Fruit fly (Drosophila melanogaster) whole organism, embryonic: Measurements from ENCODE around the gene Cwc25.

Experiments used
- Ada2b ChIP-seq: fragments of 200-800 bp; sonication (Bioruptor generic); IDR thresholded peaks from 2 replicates; pipeline ENCODE4 v1.3.6; 2022; ENCODE audit warnings: missing biosample characterization, missing genetic modification characterization
- CG10543 ChIP-seq: fragments of 200-800 bp; sonication (Bioruptor generic); optimal IDR thresholded peaks from 3 replicates; lab custom pipeline; 2017; ENCODE audit warnings: missing biosample characterization, mild to moderate bottlenecking, missing genetic modification characterization, moderate library complexity
- CG11456 ChIP-seq: fragments of 200-800 bp; sonication (Bioruptor generic); IDR thresholded peaks from 3 replicates; pipeline ENCODE4 v1.3.6; 2022; ENCODE audit warnings: missing biosample characterization, missing genetic modification characterization
- CG11504 ChIP-seq: fragments of 200-800 bp; sonication (Bioruptor generic); optimal IDR thresholded peaks from 3 replicates; lab custom pipeline; 2019; ENCODE audit warnings: missing biosample characterization, mild to moderate bottlenecking, missing genetic modification characterization, moderate library complexity
- CG15269 ChIP-seq: fragments of 200-800 bp; sonication (Bioruptor generic); optimal IDR thresholded peaks from 2 replicates; lab custom pipeline; 2018; ENCODE audit warnings: missing biosample characterization, mild to moderate bottlenecking, missing genetic modification characterization, moderate library complexity
- CG15514 ChIP-seq: fragments of 200-800 bp; sonication (Bioruptor generic); optimal IDR thresholded peaks from 3 replicates; lab custom pipeline; 2017; ENCODE audit warnings: missing biosample characterization, missing genetic modification characterization, mild to moderate bottlenecking, moderate library complexity, missing genetic modification reagents
- CG1603 ChIP-seq: fragments of 200-800 bp; sonication (Bioruptor generic); optimal IDR thresholded peaks from 2 replicates; lab custom pipeline; 2019; ENCODE audit warnings: missing biosample characterization, mild to moderate bottlenecking, missing genetic modification characterization, moderate library complexity
- CG16813 ChIP-seq: fragments of 200-800 bp; sonication (Bioruptor generic); IDR thresholded peaks from 3 replicates; pipeline ENCODE4 v1.3.6; 2022; ENCODE audit warnings: missing biosample characterization, missing genetic modification characterization; ENCODE audit not compliant: partially characterized antibody
- CG17385 ChIP-seq: fragments of 200-800 bp; sonication (Bioruptor generic); optimal IDR thresholded peaks from 3 replicates; lab custom pipeline; 2018; ENCODE audit warnings: missing biosample characterization, mild to moderate bottlenecking, missing genetic modification characterization
- CG17912 ChIP-seq: fragments of 200-800 bp; sonication (Bioruptor generic); optimal IDR thresholded peaks from 2 replicates; lab custom pipeline; 2018; ENCODE audit warnings: missing biosample characterization, mild to moderate bottlenecking, missing genetic modification characterization
- CG18599 ChIP-seq: fragments of 200-800 bp; sonication (Bioruptor generic); optimal IDR thresholded peaks from 3 replicates; lab custom pipeline; 2017; ENCODE audit warnings: missing biosample characterization, missing genetic modification characterization, mild to moderate bottlenecking, moderate library complexity, missing genetic modification reagents
- CG32532 ChIP-seq: fragments of 200-800 bp; sonication (Bioruptor generic); IDR thresholded peaks from 2 replicates; pipeline ENCODE4 v1.3.6; 2022; ENCODE audit warnings: missing biosample characterization, missing genetic modification characterization
- CG32772 ChIP-seq: fragments of 200-800 bp; sonication (Bioruptor generic); IDR thresholded peaks from 2 replicates; pipeline ENCODE4 v1.3.6; 2022; ENCODE audit warnings: missing biosample characterization, missing genetic modification characterization
- CG3281 ChIP-seq: fragments of 200-800 bp; sonication (Bioruptor generic); optimal IDR thresholded peaks from 3 replicates; lab custom pipeline; 2017; ENCODE audit warnings: missing biosample characterization, mild to moderate bottlenecking, missing genetic modification characterization
- CG43689 ChIP-seq: fragments of 200-800 bp; sonication (Bioruptor generic); IDR thresholded peaks from 2 replicates; pipeline ENCODE4 v1.3.6; 2022; ENCODE audit warnings: missing biosample characterization, missing genetic modification characterization
- CG8089 ChIP-seq: fragments of 200-800 bp; sonication (Bioruptor generic); optimal IDR thresholded peaks from 3 replicates; lab custom pipeline; 2016; ENCODE audit warnings: missing biosample characterization, missing genetic modification characterization
- CG8944 ChIP-seq: fragments of 200-800 bp; sonication (Bioruptor generic); optimal IDR thresholded peaks from 3 replicates; lab custom pipeline; 2016; ENCODE audit warnings: missing biosample characterization, missing genetic modification characterization
- CG9609 ChIP-seq: fragments of 200-800 bp; sonication (Bioruptor generic); optimal IDR thresholded peaks from 3 replicates; lab custom pipeline; 2016; ENCODE audit warnings: missing biosample characterization, missing genetic modification characterization
- CG9817 ChIP-seq: fragments of 200-800 bp; sonication (Bioruptor generic); optimal IDR thresholded peaks from 2 replicates; lab custom pipeline; 2018; ENCODE audit warnings: missing biosample characterization, mild to moderate bottlenecking, missing genetic modification characterization, moderate library complexity
- CG9932 ChIP-seq: fragments of 200-800 bp; sonication (Bioruptor generic); IDR thresholded peaks from 2 replicates; pipeline ENCODE4 v1.3.6; 2022; ENCODE audit warnings: missing biosample characterization, missing genetic modification characterization
- CoRest ChIP-seq: fragments of 200-800 bp; sonication (Bioruptor generic); optimal IDR thresholded peaks from 3 replicates; lab custom pipeline; 2018; ENCODE audit warnings: missing biosample characterization, mild to moderate bottlenecking, missing genetic modification characterization, moderate library complexity
- Dip3 ChIP-seq: fragments of 200-800 bp; sonication (Bioruptor generic); optimal IDR thresholded peaks from 3 replicates; lab custom pipeline; 2016; ENCODE audit warnings: missing biosample characterization, missing genetic modification characterization
- Gug ChIP-seq: fragments of 200-800 bp; sonication (Bioruptor generic); IDR thresholded peaks from 4 replicates; pipeline ENCODE4 v1.3.6; 2022; ENCODE audit warnings: missing biosample characterization, missing genetic modification characterization
- HLH3B ChIP-seq: fragments of 200-800 bp; sonication (Bioruptor generic); IDR thresholded peaks from 2 replicates; pipeline ENCODE4 v1.3.6; 2022; ENCODE audit warnings: missing biosample characterization, missing genetic modification characterization
- HLH54F ChIP-seq: fragments of 200-800 bp; sonication (Bioruptor generic); optimal IDR thresholded peaks from 3 replicates; lab custom pipeline; 2016; ENCODE audit warnings: missing biosample characterization, missing genetic modification characterization
- Hand ChIP-seq: fragments of 200-800 bp; sonication (Bioruptor generic); optimal IDR thresholded peaks from 2 replicates; lab custom pipeline; 2017; ENCODE audit warnings: mild to moderate bottlenecking, missing biosample characterization, missing genetic modification reagents, missing genetic modification characterization
- Hr51 ChIP-seq, 2 experiments: fragments of 200-800 bp; sonication (Bioruptor generic); optimal IDR thresholded peaks; 2 replicates in 1 of 2; 3 replicates in 1 of 2; lab custom pipeline; 2016 to 2018; ENCODE audit warnings: missing biosample characterization in 2 of 2, missing genetic modification characterization in 2 of 2, mild to moderate bottlenecking in 1 of 2, moderate library complexity in 1 of 2
- Mrtf ChIP-seq: fragments of 200-800 bp; sonication (Bioruptor generic); IDR thresholded peaks from 3 replicates; pipeline ENCODE4 v1.3.6; 2022; ENCODE audit warnings: missing biosample characterization, missing genetic modification characterization
- NfI ChIP-seq: fragments of 200-800 bp; sonication (Bioruptor generic); optimal IDR thresholded peaks from 3 replicates; lab custom pipeline; 2018; ENCODE audit warnings: missing biosample characterization, mild to moderate bottlenecking, missing genetic modification characterization, moderate library complexity
- Oli ChIP-seq: fragments of 200-800 bp; sonication (Bioruptor generic); optimal IDR thresholded peaks from 2 replicates; lab custom pipeline; 2018; ENCODE audit warnings: missing biosample characterization, mild to moderate bottlenecking, missing genetic modification characterization, moderate library complexity
- Ptx1 ChIP-seq: fragments of 200-800 bp; sonication (Bioruptor generic); IDR thresholded peaks from 2 replicates; pipeline ENCODE4 v1.3.6; 2022; ENCODE audit warnings: missing biosample characterization, missing genetic modification characterization
- Rfx ChIP-seq: fragments of 200-800 bp; sonication (Bioruptor generic); IDR thresholded peaks from 2 replicates; pipeline ENCODE4 v1.3.6; 2022; ENCODE audit warnings: missing biosample characterization, missing genetic modification characterization
- Side ChIP-seq: fragments of 200-800 bp; sonication (Bioruptor generic); optimal IDR thresholded peaks from 2 replicates; lab custom pipeline; 2016; ENCODE audit warnings: missing biosample characterization, missing genetic modification characterization
- Usf ChIP-seq: fragments of 200-800 bp; sonication (Bioruptor generic); optimal IDR thresholded peaks from 2 replicates; lab custom pipeline; 2017; ENCODE audit warnings: missing genotype, missing biosample characterization, missing genetic modification characterization
- abd-A ChIP-seq: fragments of 200-800 bp; sonication (Bioruptor generic); optimal IDR thresholded peaks from 3 replicates; lab custom pipeline; 2019; ENCODE audit warnings: missing biosample characterization, mild to moderate bottlenecking, missing genetic modification characterization, moderate library complexity
- ase ChIP-seq: fragments of 200-800 bp; sonication (Bioruptor generic); IDR thresholded peaks from 3 replicates; pipeline ENCODE4 v1.3.6; 2022; ENCODE audit warnings: missing biosample characterization, missing genetic modification characterization
- caup ChIP-seq: fragments of 200-800 bp; sonication (Bioruptor generic); optimal IDR thresholded peaks from 3 replicates; lab custom pipeline; 2017; ENCODE audit warnings: missing biosample characterization, mild to moderate bottlenecking, missing genetic modification characterization, moderate library complexity; ENCODE audit not compliant: severe bottlenecking
- cwo ChIP-seq: fragments of 200-800 bp; sonication (Bioruptor generic); optimal IDR thresholded peaks from 3 replicates; lab custom pipeline; 2017; ENCODE audit warnings: missing biosample characterization, missing genetic modification characterization, mild to moderate bottlenecking, moderate library complexity, missing genetic modification reagents
- gem ChIP-seq: fragments of 200-800 bp; sonication (Bioruptor generic); optimal IDR thresholded peaks from 2 replicates; lab custom pipeline; 2019; ENCODE audit warnings: missing biosample characterization, mild to moderate bottlenecking, missing genetic modification characterization, moderate library complexity
- lilli ChIP-seq: fragments of 200-800 bp; sonication (Bioruptor generic); optimal IDR thresholded peaks from 3 replicates; lab custom pipeline; 2016; ENCODE audit warnings: missing biosample characterization, missing genetic modification characterization
- lmd ChIP-seq: fragments of 200-800 bp; sonication (Bioruptor generic); IDR thresholded peaks from 2 replicates; pipeline ENCODE4 v1.3.6; 2022; ENCODE audit warnings: missing biosample characterization, missing genetic modification characterization
- nau ChIP-seq: fragments of 200-800 bp; sonication (Bioruptor generic); optimal IDR thresholded peaks from 3 replicates; lab custom pipeline; 2017; ENCODE audit warnings: missing biosample characterization, mild to moderate bottlenecking, missing genetic modification characterization, missing genetic modification reagents
- ranshi ChIP-seq: fragments of 200-800 bp; sonication (Bioruptor generic); IDR thresholded peaks from 2 replicates; pipeline ENCODE4 v1.3.6; 2022; ENCODE audit warnings: missing biosample characterization, missing genetic modification characterization
- schlank ChIP-seq: fragments of 200-800 bp; sonication (Bioruptor generic); optimal IDR thresholded peaks from 2 replicates; lab custom pipeline; 2018; ENCODE audit warnings: missing biosample characterization, mild to moderate bottlenecking, missing genetic modification characterization
- sisA ChIP-seq: fragments of 200-800 bp; sonication (Bioruptor generic); IDR thresholded peaks from 2 replicates; pipeline ENCODE4 v1.3.6; 2022; ENCODE audit warnings: missing biosample characterization, missing genetic modification characterization
- slbo ChIP-seq: fragments of 200-800 bp; sonication (Bioruptor generic); IDR thresholded peaks from 2 replicates; pipeline ENCODE4 v1.3.6; 2022; ENCODE audit warnings: missing biosample characterization, missing genetic modification characterization
- ssp ChIP-seq: fragments of 200-800 bp; sonication (Bioruptor generic); IDR thresholded peaks from 2 replicates; pipeline ENCODE4 v1.3.6; 2022; ENCODE audit warnings: missing biosample characterization, missing genetic modification characterization
- yki ChIP-seq: fragments of >200 bp; optimal IDR thresholded peaks from 3 replicates; lab custom pipeline; 2018
- zfh1 ChIP-seq: fragments of 200-800 bp; sonication (Bioruptor generic); IDR thresholded peaks from 3 replicates; pipeline ENCODE4 v1.3.6; 2022; ENCODE audit warnings: missing biosample characterization, missing genetic modification characterization

Gene Cwc25

dm6 chr2L:2720368-2720767, 24.5 kb upstream of the Cwc25 start (continued):
- no peak for TF ChIP-seq CG43689 (GFP tag; lab: Robert Waterston, UW)
- TF ChIP-seq Side (GFP tag; lab: Kevin White, UChicago): peak; percentile 7
- TF ChIP-seq CG17385 (GFP tag; lab: Kevin White, UChicago): peak; percentile 14
- peak; percentile 27 for TF ChIP-seq CG9817 (tag; lab: Kevin White, UChicago)
- peak; percentile 8 for TF ChIP-seq CG9609 (GFP tag; lab: Kevin White, UChicago)
- TF ChIP-seq Rfx (GFP tag; lab: Robert Waterston, UW): peak; percentile 40; the same call in 1 of the 2 replicates
- 0 out of 3 replicates have a peak, but pooled peaks have one; percentile 38 for TF ChIP-seq ase (GFP tag; lab: Robert Waterston, UW)
- peak; percentile 39; the same call in 1 of the 2 replicates for TF ChIP-seq sisA (GFP tag; lab: Robert Waterston, UW)
- no peak for TF ChIP-seq CG10543 (GFP tag; lab: Kevin White, UChicago)
- TF ChIP-seq lmd (GFP tag; lab: Robert Waterston, UW): peak; percentile 27; the same call in 1 of the 2 replicates
- TF ChIP-seq slbo: peak; percentile 28; the same call in 1 of the 2 replicates
- TF ChIP-seq CG8944: peak; percentile 14
- TF ChIP-seq CG16813 (GFP tag; lab: Robert Waterston, UW): no peak
- peak; percentile 42 for TF ChIP-seq CG15269 (tag; lab: Kevin White, UChicago)
- TF ChIP-seq Dip3 (GFP tag; lab: Kevin White, UChicago): peak; percentile 18
- peak; percentile 10 for TF ChIP-seq cwo (GFP tag; lab: Kevin White, UChicago)
- TF ChIP-seq Hand (GFP tag; lab: Kevin White, UChicago): no peak
- no peak for TF ChIP-seq nau (GFP tag; lab: Kevin White, UChicago)
- no peak for TF ChIP-seq yki (lab: Kevin White, UChicago)
- 0 out of 4 replicates have a peak, but pooled peaks have one; percentile 5 for TF ChIP-seq Gug (GFP tag; lab: Robert Waterston, UW)
- peak; percentile 10 for TF ChIP-seq caup (GFP tag; lab: Kevin White, UChicago)
- peak; percentile 38; the same call in 1 of the 2 replicates for TF ChIP-seq ranshi (GFP tag; lab: Robert Waterston, UW)
- no peak for TF ChIP-seq CG17912 (GFP tag; lab: Kevin White, UChicago)
- TF ChIP-seq CG8089: no peak
- peak; percentile 43; the same call in 1 of the 3 replicates for TF ChIP-seq CG11456
- peak; percentile 60 for TF ChIP-seq CG18599 (GFP tag; lab: Kevin White, UChicago)
- no peak for TF ChIP-seq schlank (tag; lab: Kevin White, UChicago)
- TF ChIP-seq abd-A (tag; lab: Kevin White, UChicago): peak; percentile 10
- peak; percentile 44; the same call in 1 of the 2 replicates for TF ChIP-seq CG32532
- TF ChIP-seq CG32772 (GFP tag; lab: Robert Waterston, UW): peak; percentile 5; the same call in 1 of the 2 replicates
- TF ChIP-seq ssp: 0 out of 2 replicates have a peak, but pooled peaks have one; percentile 9
- peak; percentile 10 for TF ChIP-seq CG15514 (GFP tag; lab: Kevin White, UChicago)
- TF ChIP-seq gem (tag; lab: Kevin White, UChicago): peak; percentile 52
- TF ChIP-seq zfh1 (GFP tag; lab: Robert Waterston, UW): 0 out of 3 replicates have a peak, but pooled peaks have one; percentile 22
- peak; percentile 8 for TF ChIP-seq CG3281
- TF ChIP-seq CG9932: peak; percentile 45
- peak; percentile 9 for TF ChIP-seq HLH54F (GFP tag; lab: Kevin White, UChicago)
- peak; percentile 6 for TF ChIP-seq Oli
- no peak for TF ChIP-seq Usf (GFP tag; lab: Kevin White, UChicago)
- TF ChIP-seq Ptx1 (GFP tag; lab: Robert Waterston, UW): peak; percentile 41
- TF ChIP-seq HLH3B (GFP tag; lab: Robert Waterston, UW): 0 out of 2 replicates have a peak, but pooled peaks have one; percentile 5
- TF ChIP-seq lilli (GFP tag; lab: Kevin White, UChicago): no peak
- peak; percentile 5 for TF ChIP-seq NfI (GFP tag; lab: Kevin White, UChicago)
- peak; percentile 10 for TF ChIP-seq CoRest
- 0 out of 3 replicates have a peak, but pooled peaks have one; percentile 38 for TF ChIP-seq Mrtf (GFP tag; lab: Robert Waterston, UW)
- TF ChIP-seq Hr51 (GFP tag; optimal IDR thresholded peaks at IDR 0.05; lab: Kevin White, UChicago): peak in 1 of 2 experiments; percentile 41
- TF ChIP-seq CG11504 (tag; lab: Kevin White, UChicago): peak; percentile 50
- peak; percentile 33; the same call in 1 of the 2 replicates for TF ChIP-seq Ada2b (GFP tag; lab: Robert Waterston, UW)
- peak; percentile 33 for TF ChIP-seq CG1603 (tag; lab: Kevin White, UChicago)
